Worm (Caenorhabditis elegans) whole organism, L2 larva: ENCODE data around the gene xbx-3.

Experiments
- F13H6.1 ChIP-seq: sonication (generic microtip); optimal IDR thresholded peaks from 2 replicates; lab custom pipeline; 2016; ENCODE audit warnings: missing genetic modification characterization, missing compliant biosample characterization
- R02D3.7 ChIP-seq: fragments of 150-350 bp; optimal IDR thresholded peaks from 2 replicates; lab custom pipeline; 2014; ENCODE audit warnings: missing biosample characterization, missing genetic modification characterization
- aly-2 ChIP-seq: fragments of 150-350 bp; optimal IDR thresholded peaks from 2 replicates; lab custom pipeline; 2014; ENCODE audit warnings: missing biosample characterization, missing genetic modification characterization
- elt-1 ChIP-seq: fragments of 150-350 bp; optimal IDR thresholded peaks from 2 replicates; lab custom pipeline; 2014; ENCODE audit warnings: missing biosample characterization, missing genetic modification characterization
- elt-3 ChIP-seq: sonication (generic microtip); optimal IDR thresholded peaks from 2 replicates; lab custom pipeline; 2017; ENCODE audit warnings: missing biosample characterization, missing genetic modification characterization
- fos-1 ChIP-seq: fragments of 150-350 bp; optimal IDR thresholded peaks from 2 replicates; lab custom pipeline; 2014; ENCODE audit warnings: missing biosample characterization, missing genetic modification characterization
- mbf-1 ChIP-seq: sonication (generic microtip); optimal IDR thresholded peaks from 2 replicates; lab custom pipeline; 2017; ENCODE audit warnings: missing biosample characterization, missing genetic modification characterization
- nhr-23 ChIP-seq: fragments of 150-350 bp; optimal IDR thresholded peaks from 2 replicates; lab custom pipeline; 2014; ENCODE audit warnings: missing biosample characterization, missing genetic modification reagents, missing genetic modification characterization
- unc-62 ChIP-seq: fragments of 150-350 bp; optimal IDR thresholded peaks from 2 replicates; lab custom pipeline; 2014; ENCODE audit warnings: missing biosample characterization, missing genetic modification reagents, missing genetic modification characterization

ce11 chrIII:10056033-10056432 is 20.3 kb downstream of the xbx-3 start, which contains the start of gene T16G12.10:
- TF ChIP-seq aly-2 (no peak), R02D3.7 (tag; lab: Kevin White, UChicago) (no peak), elt-3 (no peak), fos-1 (tag; lab: Kevin White, UChicago) (no peak), elt-1 (tag; lab: Kevin White, UChicago) (no peak), unc-62 (GFP tag; lab: Kevin White, UChicago) (no peak), nhr-23 (tag; lab: Kevin White, UChicago) (no peak), mbf-1 (tag; lab: Kevin White, UChicago) (no peak), F13H6.1 (no peak)
